Worm (Caenorhabditis elegans) whole organism, L4 larva: Measurements from ENCODE around the gene Y46D2A.1.
A peak's percentile ranks its signal among the peaks of the same experiment; 100 is the strongest.

Source experiments
- F26F4.8 ChIP-seq: fragments of 200-800 bp; sonication (Bioruptor generic); conservative IDR thresholded peaks from 2 replicates; pipeline ENCODE4 v1.3.6; 2022; ENCODE audit warnings: missing genetic modification characterization, missing compliant biosample characterization
- T20F7.1 ChIP-seq: fragments of 200-800 bp; sonication (Bioruptor generic); optimal IDR thresholded peaks from 2 replicates; lab custom pipeline; 2018; ENCODE audit warnings: mild to moderate bottlenecking, missing genetic modification characterization, missing compliant biosample characterization
- T26A8.4 ChIP-seq: fragments of 200-800 bp; sonication (Bioruptor generic); IDR thresholded peaks from 2 replicates; pipeline ENCODE4 v1.3.6; 2022; ENCODE audit warnings: missing genetic modification characterization, missing compliant biosample characterization
- Y105C5A.15 ChIP-seq: fragments of 200-800 bp; sonication (Bioruptor generic); IDR thresholded peaks from 2 replicates; pipeline ENCODE4 v1.3.6; 2022; ENCODE audit warnings: missing genetic modification characterization, missing compliant biosample characterization
- Y48G9A.11 ChIP-seq: fragments of 200-800 bp; sonication (Bioruptor generic); IDR thresholded peaks from 2 replicates; pipeline ENCODE4 v1.3.6; 2022; ENCODE audit warnings: missing genetic modification reagents, missing genetic modification characterization, missing compliant biosample characterization
- Y5F2A.4 ChIP-seq: fragments of 200-800 bp; sonication (Bioruptor generic); optimal IDR thresholded peaks from 2 replicates; lab custom pipeline; 2018; ENCODE audit warnings: mild to moderate bottlenecking, missing genetic modification characterization, missing compliant biosample characterization
- aha-1 ChIP-seq: fragments of 150-350 bp; peaks from one replicate; lab custom pipeline; 2014; ENCODE audit warnings: missing biosample characterization, missing genetic modification characterization
- ceh-28 ChIP-seq: fragments of 150-350 bp; optimal IDR thresholded peaks from 2 replicates; lab custom pipeline; 2014; ENCODE audit warnings: missing biosample characterization, missing genetic modification reagents, missing genetic modification characterization
- ceh-44 ChIP-seq: fragments of 200-800 bp; sonication (Bioruptor generic); IDR thresholded peaks from 2 replicates; pipeline ENCODE4 v1.3.6; 2022; ENCODE audit warnings: missing genetic modification reagents, missing genetic modification characterization, missing compliant biosample characterization
- daf-12 ChIP-seq: fragments of 150-350 bp; optimal IDR thresholded peaks from 2 replicates; lab custom pipeline; 2014; ENCODE audit warnings: missing biosample characterization, missing genetic modification reagents, missing genetic modification characterization
- daf-16 ChIP-seq, 3 experiments: sonication (generic microtip); optimal IDR thresholded peaks; 2 replicates each; lab custom pipeline; 2016 to 2017; ENCODE audit warnings: missing genetic modification characterization in 3 of 3, missing genetic modification reagents in 3 of 3, mild to moderate bottlenecking in 2 of 3, missing compliant biosample characterization in 2 of 3, missing biosample characterization in 1 of 3, moderate library complexity in 1 of 3
- duxl-1 ChIP-seq: sonication (generic microtip); optimal IDR thresholded peaks from 2 replicates; lab custom pipeline; 2016; ENCODE audit warnings: mild to moderate bottlenecking, missing genetic modification characterization, moderate library complexity, missing compliant biosample characterization; ENCODE audit not compliant: poor library complexity
- egl-27 ChIP-seq: sonication (generic microtip); optimal IDR thresholded peaks from 3 replicates; lab custom pipeline; 2017; ENCODE audit warnings: missing biosample characterization, missing genetic modification reagents, missing genetic modification characterization
- fos-1 ChIP-seq: fragments of 150-350 bp; optimal IDR thresholded peaks from 2 replicates; lab custom pipeline; 2014; ENCODE audit warnings: missing biosample characterization, missing genetic modification characterization
- gei-8 ChIP-seq: fragments of 200-800 bp; sonication (Bioruptor generic); optimal IDR thresholded peaks from 2 replicates; lab custom pipeline; 2018; ENCODE audit warnings: mild to moderate bottlenecking, missing genetic modification characterization, missing compliant biosample characterization
- jun-1 ChIP-seq: fragments of 150-350 bp; optimal IDR thresholded peaks from 2 replicates; lab custom pipeline; 2014; ENCODE audit warnings: missing biosample characterization, missing genetic modification reagents, missing genetic modification characterization
- lim-7 ChIP-seq: fragments of 200-800 bp; sonication (Bioruptor generic); IDR thresholded peaks from 2 replicates; pipeline ENCODE4 v1.3.6; 2022; ENCODE audit warnings: missing genetic modification characterization, missing compliant biosample characterization
- lin-29 ChIP-seq: fragments of 200-800 bp; sonication (Bioruptor generic); IDR thresholded peaks from 2 replicates; pipeline ENCODE4 v1.3.6; 2022; ENCODE audit warnings: missing genetic modification reagents, missing genetic modification characterization, missing compliant biosample characterization
- lin-38 ChIP-seq: fragments of 200-800 bp; sonication (Bioruptor generic); IDR thresholded peaks from 2 replicates; pipeline ENCODE4 v1.3.6; 2022; ENCODE audit warnings: missing genetic modification reagents, missing genetic modification characterization, missing compliant biosample characterization
- mdt-29 ChIP-seq: fragments of 200-800 bp; sonication (Bioruptor generic); IDR thresholded peaks from 2 replicates; pipeline ENCODE4 v1.3.6; 2022; ENCODE audit warnings: missing genetic modification reagents, missing genetic modification characterization, missing compliant biosample characterization
- nhr-10 ChIP-seq: fragments of 150-350 bp; optimal IDR thresholded peaks from 2 replicates; lab custom pipeline; 2014; ENCODE audit warnings: missing biosample characterization, missing genetic modification characterization
- nhr-11 ChIP-seq: fragments of 150-350 bp; optimal IDR thresholded peaks from 2 replicates; lab custom pipeline; 2014; ENCODE audit warnings: missing biosample characterization, missing genetic modification characterization
- nhr-25 ChIP-seq: sonication (generic microtip); optimal IDR thresholded peaks from 2 replicates; lab custom pipeline; 2017; ENCODE audit warnings: missing genetic modification characterization, mild to moderate bottlenecking, missing compliant biosample characterization, antibody characterized with exemption, moderate library complexity, borderline replicate concordance; ENCODE audit not compliant: insufficient read depth
- nhr-77 ChIP-seq: fragments of 150-350 bp; optimal IDR thresholded peaks from 2 replicates; lab custom pipeline; 2014; ENCODE audit warnings: missing biosample characterization, missing genetic modification characterization
- pha-4 ChIP-seq, 2 experiments: fragments of 150-350 bp in 1 of 2; fragments of 200-800 bp in 1 of 2; sonication (Bioruptor generic) in 1 of 2; IDR thresholded peaks in 1 of 2; optimal IDR thresholded peaks in 1 of 2; 2 replicates each; pipeline versions ENCODE4 v1.3.6 to Lab custom; 2014 to 2022; ENCODE audit warnings: missing genetic modification characterization in 2 of 2, missing genetic modification reagents in 2 of 2, missing biosample characterization in 1 of 2, missing compliant biosample characterization in 1 of 2
- set-16 ChIP-seq: fragments of 200-800 bp; sonication (Bioruptor generic); IDR thresholded peaks from 2 replicates; pipeline ENCODE4 v1.3.6; 2022; ENCODE audit warnings: missing genetic modification reagents, missing genetic modification characterization, missing compliant biosample characterization
- skn-1 ChIP-seq: fragments of 150-350 bp; optimal IDR thresholded peaks from 2 replicates; lab custom pipeline; 2014; ENCODE audit warnings: missing biosample characterization, missing genetic modification characterization
- tag-97 ChIP-seq: fragments of 200-800 bp; sonication (Bioruptor generic); IDR thresholded peaks from 2 replicates; pipeline ENCODE4 v1.3.6; 2022; ENCODE audit warnings: missing genetic modification characterization, missing compliant biosample characterization
- unc-62 ChIP-seq, 3 experiments: fragments of 150-350 bp in 1 of 3; sonication (generic microtip); optimal IDR thresholded peaks in 2 of 3; peaks in 1 of 3; 1 replicate in 1 of 3; 2 replicates in 2 of 3; lab custom pipeline; 2014 to 2017; ENCODE audit warnings: missing biosample characterization in 3 of 3, missing genetic modification characterization in 3 of 3, missing genetic modification reagents in 3 of 3, missing genotype in 1 of 3
- vab-7 ChIP-seq: fragments of 200-800 bp; sonication (Bioruptor generic); IDR thresholded peaks from 2 replicates; pipeline ENCODE4 v1.3.6; 2022; ENCODE audit warnings: missing genetic modification reagents, missing genetic modification characterization, missing compliant biosample characterization
- ztf-11 ChIP-seq: fragments of 150-350 bp; optimal IDR thresholded peaks from 2 replicates; lab custom pipeline; 2014; ENCODE audit warnings: missing biosample characterization, missing genetic modification characterization
- ztf-7 ChIP-seq: fragments of 150-350 bp; optimal IDR thresholded peaks from 2 replicates; lab custom pipeline; 2014; ENCODE audit warnings: missing biosample characterization, missing genetic modification characterization

The Y46D2A.1 gene

DNA sequence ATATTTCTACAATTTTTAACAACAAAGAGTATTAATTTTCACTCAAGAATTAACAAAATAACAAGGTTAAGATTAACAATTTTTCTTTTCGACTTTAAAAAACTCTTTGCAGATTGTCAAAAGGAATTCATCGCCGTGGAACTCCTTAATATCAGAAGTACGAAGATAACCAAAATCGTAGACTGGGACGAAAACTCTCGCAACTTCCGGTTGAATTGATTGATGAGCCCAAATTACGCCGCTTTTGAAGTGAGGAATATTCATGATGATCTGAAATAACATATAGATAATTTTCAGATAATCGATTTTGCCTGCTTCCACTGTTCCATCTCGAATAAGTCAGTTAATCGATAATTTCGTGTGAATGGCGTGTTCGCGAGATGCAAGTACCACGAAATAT is 21.4 kb downstream of the Y46D2A.1 start, which contains the start of gene F14D2.15:
Gene F14D2.15, minus strand, starts transcription at position 101 of the 400 bp plus-strand sequence.
- TF ChIP-seq ceh-28 (tag; lab: Kevin White, UChicago) (peak; percentile 49), lin-29 (GFP tag; lab: Robert Waterston, UW) (no peak)

- TF ChIP-seq ceh-44 (no peak), jun-1 (tag; lab: Kevin White, UChicago) (no peak), lin-38 (GFP tag; lab: Robert Waterston, UW) (no peak), Y5F2A.4 (GFP tag; lab: Kevin White, UChicago) (no peak), daf-12 (tag; lab: Kevin White, UChicago) (no peak), ceh-28 (tag; lab: Kevin White, UChicago) (no peak), nhr-25 (no peak), T26A8.4 (GFP tag; lab: Robert Waterston, UW) (no peak), nhr-11 (no peak)
Observed at ce11 chrII:3344917-3345316, 22.6 kb downstream of the Y46D2A.1 start, which contains the start of gene bath-28. TSS of gene bath-28 (minus strand) at chrII:3344967.

DNA sequence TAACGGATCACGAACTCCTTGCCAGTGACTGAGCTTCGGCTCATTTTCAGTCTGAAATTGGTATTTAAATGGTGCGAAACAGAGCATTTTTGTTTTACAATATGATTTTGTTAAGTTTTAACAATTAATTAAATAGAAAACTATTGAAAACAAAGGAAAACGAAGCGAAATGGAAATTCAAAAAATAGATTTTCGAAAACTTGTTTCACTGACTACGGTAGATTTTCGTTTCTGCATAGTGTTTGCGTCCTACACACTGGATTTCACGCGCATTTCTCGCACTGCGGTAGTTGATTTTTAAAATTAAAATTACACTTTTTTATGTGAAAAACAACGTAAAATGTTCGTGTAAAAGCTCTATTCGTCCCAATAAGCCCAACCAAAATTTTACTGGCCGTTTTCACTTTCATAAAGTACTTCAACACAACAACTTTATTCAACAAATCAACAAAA is 24.0 kb downstream of the Y46D2A.1 start, which contains the start of gene bath-30:
Gene bath-30, minus strand, starts transcription at position 51 of the 453 bp plus-strand sequence.
- TF ChIP-seq lin-38 (GFP tag; lab: Robert Waterston, UW) (0 out of 2 replicates have a peak, but pooled peaks have one; percentile 12), set-16 (GFP tag; lab: Robert Waterston, UW) (no peak), Y48G9A.11 (no peak), ceh-28 (tag; lab: Kevin White, UChicago) (no peak), nhr-10 (tag; lab: Kevin White, UChicago) (no peak)

ce11 chrII:3347940-3348610 is 25.7 kb downstream of the Y46D2A.1 start, which contains the start of the genes F14D2.14 and bath-29:
TSS of gene F14D2.14 (minus strand) at chrII:3347990.
TSS of gene bath-29 (plus strand) at chrII:3348560.
- TF ChIP-seq ceh-28 (tag; lab: Kevin White, UChicago) (no peak), aha-1 (tag; lab: Kevin White, UChicago) (peak; percentile 33)

DNA sequence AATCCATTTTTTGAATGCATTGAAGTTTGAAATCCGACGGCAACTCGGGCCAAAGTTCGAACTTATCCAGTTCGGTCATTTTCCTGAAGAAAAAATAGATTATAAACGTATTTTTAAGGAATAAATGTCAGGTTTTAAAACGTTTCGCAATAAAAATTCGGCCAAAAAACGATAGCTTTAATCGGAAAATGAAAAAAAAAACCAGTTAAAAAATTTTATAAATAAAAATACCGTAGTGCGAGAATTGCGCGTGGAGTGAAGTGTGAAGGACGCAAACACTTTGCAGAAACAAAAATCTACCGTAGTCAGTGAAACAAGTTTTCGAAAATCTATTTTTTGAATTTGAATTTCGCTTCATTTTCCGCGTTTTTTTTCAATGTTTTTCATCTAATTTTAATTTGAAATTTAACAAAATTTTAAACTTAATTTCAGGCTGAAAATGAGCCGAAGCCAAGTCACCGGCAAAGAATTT is 27.5 kb downstream of the Y46D2A.1 start, which contains the start of gene F14D2.8:
Gene F14D2.8, minus strand, starts transcription at position 51 of the 472 bp plus-strand sequence.
- no peak for TF ChIP-seq F26F4.8 (GFP tag; lab: Robert Waterston, UW)
- TF ChIP-seq Y105C5A.15 (GFP tag; lab: Robert Waterston, UW): no peak
- TF ChIP-seq daf-16 (GFP tag; optimal IDR thresholded peaks at IDR 0.05; lab: Kevin White, UChicago): no peak
- no peak for TF ChIP-seq daf-16 (tag; optimal IDR thresholded peaks at IDR 0.05; lab: Kevin White, UChicago)
- no peak for TF ChIP-seq pha-4 (GFP tag; IDR thresholded peaks at IDR 0.05; lab: Robert Waterston, UW)
- TF ChIP-seq pha-4 (tag; optimal IDR thresholded peaks at IDR 0.05; lab: Kevin White, UChicago): no peak
- TF ChIP-seq ztf-11 (tag; lab: Kevin White, UChicago): no peak
- TF ChIP-seq ceh-44: no peak
- TF ChIP-seq lim-7: no peak

DNA sequence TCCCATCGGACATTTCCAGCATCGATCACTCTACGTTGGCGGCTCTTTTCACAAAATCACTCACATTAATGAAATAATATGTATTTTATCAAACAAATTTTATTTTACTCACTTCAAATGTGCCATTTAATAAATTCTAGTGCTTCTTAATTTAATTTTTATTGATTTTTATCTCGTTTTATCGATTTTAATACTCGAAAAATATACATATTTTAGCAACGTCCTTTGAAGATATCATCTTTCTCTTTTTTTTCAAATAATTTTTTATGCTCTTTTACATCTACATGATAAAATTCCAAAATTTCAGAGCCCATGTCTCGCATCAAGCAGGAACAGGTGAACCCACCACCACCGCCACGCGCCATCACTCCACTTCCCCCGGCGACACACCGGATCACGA is 36.5 kb downstream of the Y46D2A.1 start, which contains the start of the genes lido-14 and bath-27:
Gene lido-14, plus strand, starts transcription at position 301 of the 400 bp plus-strand sequence.
Gene bath-27, plus strand, starts transcription at position 306 of the 400 bp plus-strand sequence.
- TF ChIP-seq skn-1 (tag; lab: Kevin White, UChicago): no peak
- no peak for TF ChIP-seq T20F7.1 (GFP tag; lab: Kevin White, UChicago)
- no peak for TF ChIP-seq duxl-1
- TF ChIP-seq T26A8.4 (GFP tag; lab: Robert Waterston, UW): no peak
- no peak for TF ChIP-seq nhr-77 (tag; lab: Kevin White, UChicago)
- no peak for TF ChIP-seq egl-27 (tag; lab: Kevin White, UChicago)
- no peak for TF ChIP-seq gei-8 (GFP tag; lab: Kevin White, UChicago)
- no peak for TF ChIP-seq tag-97 (GFP tag; lab: Robert Waterston, UW)
- TF ChIP-seq nhr-10 (tag; lab: Kevin White, UChicago): no peak
- no peak for TF ChIP-seq ceh-44
- no peak for TF ChIP-seq ztf-7 (tag; lab: Kevin White, UChicago)
- TF ChIP-seq unc-62 (GFP tag; optimal IDR thresholded peaks at IDR 0.05 in 1 of 2; lab: Kevin White, UChicago): no peak
- TF ChIP-seq unc-62 (tag; optimal IDR thresholded peaks at IDR 0.05; lab: Kevin White, UChicago): no peak
- TF ChIP-seq vab-7 (GFP tag; lab: Robert Waterston, UW): no peak
- no peak for TF ChIP-seq fos-1 (tag; lab: Kevin White, UChicago)
- no peak for TF ChIP-seq mdt-29 (GFP tag; lab: Robert Waterston, UW)
